Worm (Caenorhabditis elegans) whole organism, L4 larva: ENCODE measurements around the gene F19C7.2.

ENCODE experiments used
- F10B5.3 ChIP-seq: sonication (generic microtip); optimal IDR thresholded peaks from 2 replicates; lab custom pipeline; 2016; ENCODE audit warnings: mild to moderate bottlenecking, missing genetic modification characterization, missing compliant biosample characterization
- F26F4.8 ChIP-seq: fragments of 200-800 bp; sonication (Bioruptor generic); conservative IDR thresholded peaks from 2 replicates; pipeline ENCODE4 v1.3.6; 2022; ENCODE audit warnings: missing genetic modification characterization, missing compliant biosample characterization
- F37D6.2 ChIP-seq: sonication (generic microtip); optimal IDR thresholded peaks from 2 replicates; lab custom pipeline; 2016; ENCODE audit warnings: mild to moderate bottlenecking, missing genetic modification characterization, missing compliant biosample characterization
- R02D3.7 ChIP-seq: fragments of 150-350 bp; sonication (generic microtip); optimal IDR thresholded peaks from 3 replicates; lab custom pipeline; 2014; ENCODE audit warnings: missing biosample characterization, missing genetic modification characterization
- T20F7.1 ChIP-seq: fragments of 200-800 bp; sonication (Bioruptor generic); optimal IDR thresholded peaks from 2 replicates; lab custom pipeline; 2018; ENCODE audit warnings: mild to moderate bottlenecking, missing genetic modification characterization, missing compliant biosample characterization
- T26A8.4 ChIP-seq: fragments of 200-800 bp; sonication (Bioruptor generic); IDR thresholded peaks from 2 replicates; pipeline ENCODE4 v1.3.6; 2022; ENCODE audit warnings: missing genetic modification characterization, missing compliant biosample characterization
- ZK337.2 ChIP-seq: fragments of 200-800 bp; sonication (Bioruptor generic); IDR thresholded peaks from 2 replicates; pipeline ENCODE4 v1.3.6; 2022; ENCODE audit warnings: missing genetic modification reagents, missing genetic modification characterization, missing compliant biosample characterization
- ZK546.5 ChIP-seq, 2 experiments: sonication (generic microtip); optimal IDR thresholded peaks; 2 replicates each; lab custom pipeline; 2017; ENCODE audit warnings: missing biosample characterization in 2 of 2, missing genetic modification characterization in 2 of 2
- aha-1 ChIP-seq: fragments of 150-350 bp; peaks from one replicate; lab custom pipeline; 2014; ENCODE audit warnings: missing biosample characterization, missing genetic modification characterization
- attf-4 ChIP-seq: sonication (generic microtip); optimal IDR thresholded peaks from 3 replicates; lab custom pipeline; 2017; ENCODE audit warnings: missing biosample characterization, missing genetic modification characterization
- ceh-62 ChIP-seq: sonication (generic microtip); optimal IDR thresholded peaks from 2 replicates; lab custom pipeline; 2017; ENCODE audit warnings: missing biosample characterization, missing genetic modification characterization
- ceh-82 ChIP-seq: sonication (generic microtip); optimal IDR thresholded peaks from 2 replicates; lab custom pipeline; 2017; ENCODE audit warnings: missing biosample characterization, missing genetic modification characterization
- dmd-9 ChIP-seq: fragments of 200-800 bp; sonication (Bioruptor generic); IDR thresholded peaks from 2 replicates; pipeline ENCODE4 v1.3.6; 2022; ENCODE audit warnings: missing genetic modification reagents, missing genetic modification characterization, missing compliant biosample characterization
- duxl-1 ChIP-seq: sonication (generic microtip); optimal IDR thresholded peaks from 2 replicates; lab custom pipeline; 2016; ENCODE audit warnings: mild to moderate bottlenecking, missing genetic modification characterization, moderate library complexity, missing compliant biosample characterization; ENCODE audit not compliant: poor library complexity
- egl-43 ChIP-seq: fragments of 200-800 bp; sonication (Bioruptor generic); IDR thresholded peaks from 2 replicates; pipeline ENCODE4 v1.3.6; 2022; ENCODE audit warnings: missing genetic modification reagents, missing genetic modification characterization, missing compliant biosample characterization
- gei-8 ChIP-seq: fragments of 200-800 bp; sonication (Bioruptor generic); optimal IDR thresholded peaks from 2 replicates; lab custom pipeline; 2018; ENCODE audit warnings: mild to moderate bottlenecking, missing genetic modification characterization, missing compliant biosample characterization
- lim-7 ChIP-seq: fragments of 200-800 bp; sonication (Bioruptor generic); IDR thresholded peaks from 2 replicates; pipeline ENCODE4 v1.3.6; 2022; ENCODE audit warnings: missing genetic modification characterization, missing compliant biosample characterization
- lin-29 ChIP-seq: fragments of 200-800 bp; sonication (Bioruptor generic); IDR thresholded peaks from 2 replicates; pipeline ENCODE4 v1.3.6; 2022; ENCODE audit warnings: missing genetic modification reagents, missing genetic modification characterization, missing compliant biosample characterization
- lir-3 ChIP-seq: sonication (generic microtip); optimal IDR thresholded peaks from 2 replicates; lab custom pipeline; 2016; ENCODE audit warnings: mild to moderate bottlenecking, missing genetic modification characterization, missing compliant biosample characterization
- madf-5 ChIP-seq, 2 experiments: fragments of 200-800 bp; sonication (Bioruptor generic); IDR thresholded peaks; 2 replicates each; pipeline ENCODE4 v1.3.6; 2022; ENCODE audit warnings: missing compliant biosample characterization in 2 of 2, missing genetic modification characterization in 2 of 2
- madf-9 ChIP-seq: fragments of 200-800 bp; sonication (Bioruptor generic); conservative IDR thresholded peaks from 2 replicates; pipeline ENCODE4 v1.3.6; 2022; ENCODE audit warnings: missing genetic modification reagents, missing genetic modification characterization, missing compliant biosample characterization
- mep-1 ChIP-seq: fragments of 150-350 bp; sonication (generic microtip); optimal IDR thresholded peaks from 3 replicates; lab custom pipeline; 2014; ENCODE audit warnings: missing biosample characterization, missing genetic modification characterization
- nhr-11 ChIP-seq: fragments of 150-350 bp; optimal IDR thresholded peaks from 2 replicates; lab custom pipeline; 2014; ENCODE audit warnings: missing biosample characterization, missing genetic modification characterization
- nhr-111 ChIP-seq: fragments of 200-800 bp; sonication (Bioruptor generic); optimal IDR thresholded peaks from 2 replicates; lab custom pipeline; 2018; ENCODE audit warnings: mild to moderate bottlenecking, missing genetic modification characterization, missing compliant biosample characterization
- nhr-237 ChIP-seq: sonication (generic microtip); optimal IDR thresholded peaks from 2 replicates; lab custom pipeline; 2017; ENCODE audit warnings: missing biosample characterization, missing genetic modification characterization
- nhr-41 ChIP-seq: fragments of 200-800 bp; sonication (Bioruptor generic); IDR thresholded peaks from 2 replicates; pipeline ENCODE4 v1.3.6; 2022; ENCODE audit warnings: missing genetic modification reagents, missing genetic modification characterization, missing compliant biosample characterization
- nhr-42 ChIP-seq: fragments of 200-800 bp; sonication (Bioruptor generic); IDR thresholded peaks from 2 replicates; pipeline ENCODE4 v1.3.6; 2022; ENCODE audit warnings: missing genetic modification characterization, missing compliant biosample characterization
- nhr-6 ChIP-seq: fragments of 150-350 bp; optimal IDR thresholded peaks from 2 replicates; lab custom pipeline; 2014; ENCODE audit warnings: missing biosample characterization, missing genetic modification characterization
- nhr-76 ChIP-seq: fragments of 150-350 bp; optimal IDR thresholded peaks from 2 replicates; lab custom pipeline; 2014; ENCODE audit warnings: missing biosample characterization, missing genetic modification characterization
- nhr-77 ChIP-seq: fragments of 150-350 bp; optimal IDR thresholded peaks from 2 replicates; lab custom pipeline; 2014; ENCODE audit warnings: missing biosample characterization, missing genetic modification characterization
- php-3 ChIP-seq: fragments of 200-800 bp; sonication (Bioruptor generic); IDR thresholded peaks from 2 replicates; pipeline ENCODE4 v1.3.6; 2022; ENCODE audit warnings: missing genetic modification reagents, missing genetic modification characterization, missing compliant biosample characterization
- pqm-1 ChIP-seq: sonication (generic microtip); optimal IDR thresholded peaks from 2 replicates; lab custom pipeline; 2017; ENCODE audit warnings: missing biosample characterization, missing genetic modification characterization
- saeg-2 ChIP-seq: fragments of 200-800 bp; sonication (Bioruptor generic); IDR thresholded peaks from 2 replicates; pipeline ENCODE4 v1.3.6; 2022; ENCODE audit warnings: missing genetic modification reagents, missing genetic modification characterization, missing compliant biosample characterization
- sdz-12 ChIP-seq: fragments of 200-800 bp; sonication (Bioruptor generic); optimal IDR thresholded peaks from 2 replicates; lab custom pipeline; 2018; ENCODE audit warnings: mild to moderate bottlenecking, missing genetic modification characterization, missing compliant biosample characterization
- set-16 ChIP-seq: fragments of 200-800 bp; sonication (Bioruptor generic); IDR thresholded peaks from 2 replicates; pipeline ENCODE4 v1.3.6; 2022; ENCODE audit warnings: missing genetic modification reagents, missing genetic modification characterization, missing compliant biosample characterization
- unc-62 ChIP-seq, 3 experiments: fragments of 150-350 bp in 1 of 3; sonication (generic microtip); optimal IDR thresholded peaks in 2 of 3; peaks in 1 of 3; 1 replicate in 1 of 3; 2 replicates in 2 of 3; lab custom pipeline; 2014 to 2017; ENCODE audit warnings: missing biosample characterization in 3 of 3, missing genetic modification characterization in 3 of 3, missing genetic modification reagents in 3 of 3, missing genotype in 1 of 3
- zag-1 ChIP-seq: fragments of 150-350 bp; optimal IDR thresholded peaks from 2 replicates; lab custom pipeline; 2014; ENCODE audit warnings: missing biosample characterization, missing genetic modification characterization
- zfp-3 ChIP-seq: fragments of 200-800 bp; sonication (Bioruptor generic); conservative IDR thresholded peaks from 2 replicates; pipeline ENCODE4 v1.3.6; 2022; ENCODE audit warnings: missing genetic modification reagents, missing genetic modification characterization, missing compliant biosample characterization
- ztf-7 ChIP-seq: fragments of 150-350 bp; optimal IDR thresholded peaks from 2 replicates; lab custom pipeline; 2014; ENCODE audit warnings: missing biosample characterization, missing genetic modification characterization

F19C7.2 gene

ce11 chrIV:4608661-4609060 lies 8.9 kb downstream of the F19C7.2 start:
- TF ChIP-seq madf-5 (GFP tag; IDR thresholded peaks at IDR 0.05; lab: Robert Waterston, UW) (0 out of 4 replicates have a peak, but pooled peaks of 1 of the 2 experiments have one; percentile 4), pqm-1 (tag; lab: Kevin White, UChicago) (no peak), nhr-237 (tag; lab: Kevin White, UChicago) (no peak), set-16 (peak; percentile 90), mep-1 (tag; lab: Kevin White, UChicago) (no peak), php-3 (peak; percentile 5; the same call in 1 of the 2 replicates)

ce11 chrIV:4609568-4609967 lies 9.8 kb downstream of the F19C7.2 start, which contains the start of gene col-110:
TSS of gene col-110 (minus strand) at chrIV:4609668.
- TF ChIP-seq duxl-1 (no peak), lin-29 (GFP tag; lab: Robert Waterston, UW) (no peak), T20F7.1 (GFP tag; lab: Kevin White, UChicago) (no peak), nhr-111 (GFP tag; lab: Kevin White, UChicago) (no peak), attf-4 (tag; lab: Kevin White, UChicago) (no peak), nhr-6 (tag; lab: Kevin White, UChicago) (no peak), F26F4.8 (GFP tag; lab: Robert Waterston, UW) (no peak)

ce11 chrIV:4611740-4612139 lies 12.0 kb downstream of the F19C7.2 start:
- TF ChIP-seq lim-7 (GFP tag; lab: Robert Waterston, UW) (0 out of 2 replicates have a peak, but pooled peaks have one; percentile 27), R02D3.7 (tag; lab: Kevin White, UChicago) (no peak), nhr-42 (GFP tag; lab: Robert Waterston, UW) (no peak), ZK546.5 (tag; optimal IDR thresholded peaks at IDR 0.05; lab: Kevin White, UChicago) (no peak), aha-1 (tag; lab: Kevin White, UChicago) (peak; percentile 38)

ce11 chrIV:4612597-4612996 lies 12.8 kb downstream of the F19C7.2 start:
- TF ChIP-seq zfp-3 (GFP tag; lab: Robert Waterston, UW) (no peak), dmd-9 (GFP tag; lab: Robert Waterston, UW) (no peak), F10B5.3 (tag; lab: Kevin White, UChicago) (no peak), nhr-111 (GFP tag; lab: Kevin White, UChicago) (no peak), aha-1 (tag; lab: Kevin White, UChicago) (peak; percentile 88), nhr-77 (tag; lab: Kevin White, UChicago) (no peak), ztf-7 (no peak), attf-4 (tag; lab: Kevin White, UChicago) (no peak), egl-43 (GFP tag; lab: Robert Waterston, UW) (no peak), lir-3 (tag; lab: Kevin White, UChicago) (no peak), madf-9 (GFP tag; lab: Robert Waterston, UW) (no peak), zag-1 (tag; lab: Kevin White, UChicago) (no peak), ceh-62 (tag; lab: Kevin White, UChicago) (no peak), ceh-82 (no peak), nhr-76 (tag; lab: Kevin White, UChicago) (no peak), ZK337.2 (GFP tag; lab: Robert Waterston, UW) (no peak), duxl-1 (no peak), nhr-41 (GFP tag; lab: Robert Waterston, UW) (no peak), saeg-2 (GFP tag; lab: Robert Waterston, UW) (peak; percentile 35; the same call in 1 of the 2 replicates), unc-62 (GFP tag; optimal IDR thresholded peaks at IDR 0.05 in 1 of 2; lab: Kevin White, UChicago) (peak in 1 of 2 experiments; percentile 77), unc-62 (tag; optimal IDR thresholded peaks at IDR 0.05; lab: Kevin White, UChicago) (no peak), nhr-11 (tag; lab: Kevin White, UChicago) (no peak), pqm-1 (tag; lab: Kevin White, UChicago) (no peak), gei-8 (GFP tag; lab: Kevin White, UChicago) (no peak), T26A8.4 (GFP tag; lab: Robert Waterston, UW) (no peak), sdz-12 (GFP tag; lab: Kevin White, UChicago) (no peak), F37D6.2 (tag; lab: Kevin White, UChicago) (no peak)
